Fruit fly (Drosophila melanogaster) whole organism, embryonic: ENCODE data around the gene Gem2.

Source experiments
- Atf3 ChIP-seq: fragments of 200-800 bp; sonication (Bioruptor generic); optimal IDR thresholded peaks from 3 replicates; lab custom pipeline; 2016; ENCODE audit warnings: missing biosample characterization, missing genetic modification characterization
- CG12155 ChIP-seq: fragments of 200-800 bp; sonication (Bioruptor generic); optimal IDR thresholded peaks from 3 replicates; lab custom pipeline; 2016; ENCODE audit warnings: missing biosample characterization, missing genetic modification characterization
- CG18599 ChIP-seq: fragments of 200-800 bp; sonication (Bioruptor generic); optimal IDR thresholded peaks from 3 replicates; lab custom pipeline; 2017; ENCODE audit warnings: missing biosample characterization, missing genetic modification characterization, mild to moderate bottlenecking, moderate library complexity, missing genetic modification reagents
- CG2202 ChIP-seq: fragments of 200-800 bp; sonication (Bioruptor generic); optimal IDR thresholded peaks from 2 replicates; lab custom pipeline; 2018; ENCODE audit warnings: missing biosample characterization, mild to moderate bottlenecking, missing genetic modification characterization
- Camta ChIP-seq: fragments of 200-800 bp; sonication (Bioruptor generic); optimal IDR thresholded peaks from 2 replicates; lab custom pipeline; 2016; ENCODE audit warnings: missing biosample characterization, missing genetic modification characterization
- ERR ChIP-seq: fragments of 200-800 bp; sonication (Bioruptor generic); optimal IDR thresholded peaks from 2 replicates; lab custom pipeline; 2016; ENCODE audit warnings: missing biosample characterization, missing genetic modification characterization
- Poxn ChIP-seq: fragments of 200-800 bp; sonication (Bioruptor generic); IDR thresholded peaks from 2 replicates; pipeline ENCODE4 v1.3.6; 2022; ENCODE audit warnings: missing biosample characterization, missing genetic modification characterization
- Rfx ChIP-seq: fragments of 200-800 bp; sonication (Bioruptor generic); IDR thresholded peaks from 2 replicates; pipeline ENCODE4 v1.3.6; 2022; ENCODE audit warnings: missing biosample characterization, missing genetic modification characterization
- Rx ChIP-seq: fragments of 200-800 bp; sonication (Bioruptor generic); IDR thresholded peaks from 2 replicates; pipeline ENCODE4 v1.3.6; 2022; ENCODE audit warnings: missing biosample characterization, missing genetic modification characterization
- ci ChIP-seq: fragments of 200-800 bp; sonication (Bioruptor generic); IDR thresholded peaks from 3 replicates; pipeline ENCODE4 v1.3.6; 2022; ENCODE audit warnings: missing biosample characterization, missing genetic modification characterization
- gsb ChIP-seq: fragments of 200-800 bp; sonication (Bioruptor generic); IDR thresholded peaks from 2 replicates; pipeline ENCODE4 v1.3.6; 2022; ENCODE audit warnings: missing biosample characterization, missing genetic modification characterization
- klu ChIP-seq: fragments of 200-800 bp; sonication (Bioruptor generic); IDR thresholded peaks from 2 replicates; pipeline ENCODE4 v1.3.6; 2022; ENCODE audit warnings: missing biosample characterization, missing genetic modification characterization
- usp ChIP-seq: fragments of >200 bp; optimal IDR thresholded peaks from 2 replicates; lab custom pipeline; 2017; ENCODE audit warnings: missing biosample characterization, missing genetic modification characterization

DNA sequence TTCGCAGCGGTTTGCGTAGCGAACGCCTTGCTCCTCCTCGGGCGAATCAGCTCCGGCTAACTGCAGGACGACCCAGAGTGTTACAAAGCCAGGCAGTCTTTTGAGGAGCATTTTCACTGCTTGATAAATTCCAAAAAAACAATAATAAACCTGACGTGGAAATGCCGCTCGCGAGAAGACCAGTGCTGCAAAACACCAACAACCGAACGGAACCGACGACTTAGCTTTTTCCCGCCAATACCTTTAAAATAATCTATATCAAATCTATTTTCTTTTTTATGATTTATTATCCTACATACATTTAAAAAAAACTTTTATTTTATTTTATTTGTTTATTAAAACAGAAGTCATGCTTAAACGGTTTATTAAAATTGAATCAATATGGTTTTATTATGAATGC, 4.1 kb downstream of the Gem2 start, which contains the start of gene CNPYb:
- TF ChIP-seq Rx (GFP tag; lab: Robert Waterston, UW) (no peak), CG12155 (no peak), ci (GFP tag; lab: Robert Waterston, UW) (no peak), Rfx (GFP tag; lab: Robert Waterston, UW) (peak; percentile 15; the same call in 1 of the 2 replicates), usp (GFP tag; lab: Kevin White, UChicago) (no peak), CG18599 (GFP tag; lab: Kevin White, UChicago) (no peak), klu (GFP tag; lab: Robert Waterston, UW) (no peak), Camta (no peak), ERR (GFP tag; lab: Kevin White, UChicago) (no peak), gsb (no peak), Poxn (GFP tag; lab: Robert Waterston, UW) (no peak), CG2202 (no peak), Atf3 (no peak)
